Fruit fly (Drosophila melanogaster) whole organism, embryonic: ENCODE data around the gene Rpt6.
A peak's percentile ranks its signal among the peaks of the same experiment; 100 is the strongest.

Source experiments
- Antp ChIP-seq: fragments of 200-800 bp; sonication (Bioruptor generic); optimal IDR thresholded peaks from 3 replicates; lab custom pipeline; 2016; ENCODE audit warnings: missing biosample characterization, missing genetic modification characterization
- Asciz ChIP-seq: fragments of 200-800 bp; sonication (Bioruptor generic); optimal IDR thresholded peaks from 2 replicates; lab custom pipeline; 2017; ENCODE audit warnings: missing biosample characterization, mild to moderate bottlenecking, missing genetic modification characterization, missing genetic modification reagents
- CG10147 ChIP-seq: fragments of 200-800 bp; sonication (Bioruptor generic); optimal IDR thresholded peaks from 2 replicates; lab custom pipeline; 2019; ENCODE audit warnings: missing biosample characterization, mild to moderate bottlenecking, missing genetic modification characterization, moderate library complexity
- CG14050 ChIP-seq: fragments of 200-800 bp; sonication (Bioruptor generic); IDR thresholded peaks from 3 replicates; pipeline ENCODE4 v1.3.6; 2022; ENCODE audit warnings: missing biosample characterization, missing genetic modification characterization
- CG14860 ChIP-seq: fragments of 200-800 bp; sonication (Bioruptor generic); IDR thresholded peaks from 3 replicates; pipeline ENCODE4 v1.3.6; 2022; ENCODE audit warnings: missing biosample characterization, missing genetic modification characterization; ENCODE audit not compliant: partially characterized antibody
- CG15696 ChIP-seq: fragments of 200-800 bp; sonication (Bioruptor generic); optimal IDR thresholded peaks from 2 replicates; lab custom pipeline; 2019; ENCODE audit warnings: missing biosample characterization, mild to moderate bottlenecking, missing genetic modification characterization, moderate library complexity
- CG17568 ChIP-seq: fragments of 200-800 bp; sonication (Bioruptor generic); optimal IDR thresholded peaks from 2 replicates; lab custom pipeline; 2018; ENCODE audit warnings: missing biosample characterization, mild to moderate bottlenecking, missing genetic modification characterization, moderate library complexity
- CG18599 ChIP-seq: fragments of 200-800 bp; sonication (Bioruptor generic); optimal IDR thresholded peaks from 3 replicates; lab custom pipeline; 2017; ENCODE audit warnings: missing biosample characterization, missing genetic modification characterization, mild to moderate bottlenecking, moderate library complexity, missing genetic modification reagents
- CG2889 ChIP-seq: fragments of 200-800 bp; sonication (Bioruptor generic); IDR thresholded peaks from 3 replicates; pipeline ENCODE4 v1.3.6; 2022; ENCODE audit warnings: missing biosample characterization, missing genetic modification characterization
- CG4617 ChIP-seq: fragments of 200-800 bp; sonication (Bioruptor generic); optimal IDR thresholded peaks from 3 replicates; lab custom pipeline; 2016; ENCODE audit warnings: missing biosample characterization, missing genetic modification characterization, borderline replicate concordance
- CG5180 ChIP-seq: fragments of 200-800 bp; sonication (Bioruptor generic); optimal IDR thresholded peaks from 3 replicates; lab custom pipeline; 2017; ENCODE audit warnings: missing biosample characterization, missing genetic modification characterization, mild to moderate bottlenecking, moderate library complexity, missing genetic modification reagents
- CG6813 ChIP-seq: fragments of 200-800 bp; sonication (Bioruptor generic); optimal IDR thresholded peaks from 2 replicates; lab custom pipeline; 2017; ENCODE audit warnings: missing biosample characterization, missing genetic modification characterization, mild to moderate bottlenecking, moderate library complexity, missing genetic modification reagents
- CG8388 ChIP-seq: fragments of 200-800 bp; sonication (Bioruptor generic); optimal IDR thresholded peaks from 2 replicates; lab custom pipeline; 2019; ENCODE audit warnings: missing biosample characterization, mild to moderate bottlenecking, missing genetic modification characterization, moderate library complexity
- CG9609 ChIP-seq: fragments of 200-800 bp; sonication (Bioruptor generic); optimal IDR thresholded peaks from 3 replicates; lab custom pipeline; 2016; ENCODE audit warnings: missing biosample characterization, missing genetic modification characterization
- CTCF ChIP-seq: fragments of 200-800 bp; sonication (Bioruptor generic); optimal IDR thresholded peaks from 2 replicates; lab custom pipeline; 2017; ENCODE audit warnings: missing biosample characterization, mild to moderate bottlenecking, missing genetic modification characterization, moderate library complexity
- CkIIα-i1 ChIP-seq: fragments of 200-800 bp; sonication (Bioruptor generic); IDR thresholded peaks from 2 replicates; pipeline ENCODE4 v1.3.6; 2022; ENCODE audit warnings: missing biosample characterization, missing genetic modification characterization
- D19B ChIP-seq: fragments of 200-800 bp; sonication (Bioruptor generic); optimal IDR thresholded peaks from 2 replicates; lab custom pipeline; 2017; ENCODE audit warnings: missing biosample characterization, mild to moderate bottlenecking, missing genetic modification characterization
- Deaf1 ChIP-seq: fragments of 200-800 bp; optimal IDR thresholded peaks from 3 replicates; lab custom pipeline; 2019; ENCODE audit warnings: missing biosample characterization, mild to moderate bottlenecking, missing genetic modification characterization, moderate library complexity
- E2f1 ChIP-seq: fragments of 200-800 bp; sonication (Bioruptor generic); IDR thresholded peaks from 2 replicates; pipeline ENCODE4 v1.3.6; 2022; ENCODE audit warnings: missing biosample characterization, missing genetic modification characterization
- Eip74EF ChIP-seq, 2 experiments: fragments of 200-800 bp in 1 of 2; fragments of >200 bp in 1 of 2; sonication (Bioruptor generic) in 1 of 2; optimal IDR thresholded peaks; 2 replicates each; lab custom pipeline; 2017 to 2019; ENCODE audit warnings: missing biosample characterization in 2 of 2, missing genetic modification characterization in 2 of 2, mild to moderate bottlenecking in 1 of 2, moderate library complexity in 1 of 2
- Ets97D ChIP-seq: fragments of 200-800 bp; sonication (Bioruptor generic); optimal IDR thresholded peaks from 3 replicates; lab custom pipeline; 2016; ENCODE audit warnings: missing biosample characterization, missing genetic modification characterization
- H2.0 ChIP-seq: fragments of 200-800 bp; sonication (Bioruptor generic); IDR thresholded peaks from 2 replicates; pipeline ENCODE4 v1.3.6; 2022; ENCODE audit warnings: missing biosample characterization, missing genetic modification characterization
- HLH3B ChIP-seq: fragments of 200-800 bp; sonication (Bioruptor generic); IDR thresholded peaks from 2 replicates; pipeline ENCODE4 v1.3.6; 2022; ENCODE audit warnings: missing biosample characterization, missing genetic modification characterization
- Hr51 ChIP-seq, 2 experiments: fragments of 200-800 bp; sonication (Bioruptor generic); optimal IDR thresholded peaks; 2 replicates in 1 of 2; 3 replicates in 1 of 2; lab custom pipeline; 2016 to 2018; ENCODE audit warnings: missing biosample characterization in 2 of 2, missing genetic modification characterization in 2 of 2, mild to moderate bottlenecking in 1 of 2, moderate library complexity in 1 of 2
- Hr78 ChIP-seq, 2 experiments: fragments of 200-800 bp in 1 of 2; fragments of >200 bp in 1 of 2; sonication (Bioruptor generic) in 1 of 2; optimal IDR thresholded peaks; 2 replicates each; lab custom pipeline; 2017 to 2019; ENCODE audit warnings: missing biosample characterization in 2 of 2, missing genetic modification characterization in 2 of 2, mild to moderate bottlenecking in 1 of 2, moderate library complexity in 1 of 2
- NfI ChIP-seq: fragments of 200-800 bp; sonication (Bioruptor generic); optimal IDR thresholded peaks from 3 replicates; lab custom pipeline; 2018; ENCODE audit warnings: missing biosample characterization, mild to moderate bottlenecking, missing genetic modification characterization, moderate library complexity
- Pdp1 ChIP-seq, 2 experiments: fragments of 200-800 bp; sonication (Bioruptor generic); optimal IDR thresholded peaks; 3 replicates each; lab custom pipeline; 2016; ENCODE audit warnings: missing biosample characterization in 2 of 2, missing genetic modification characterization in 2 of 2, mild to moderate bottlenecking in 1 of 2, moderate library complexity in 1 of 2
- Side ChIP-seq: fragments of 200-800 bp; sonication (Bioruptor generic); optimal IDR thresholded peaks from 2 replicates; lab custom pipeline; 2016; ENCODE audit warnings: missing biosample characterization, missing genetic modification characterization
- Sox102F ChIP-seq: fragments of 200-800 bp; sonication (Bioruptor generic); optimal IDR thresholded peaks from 2 replicates; lab custom pipeline; 2018; ENCODE audit warnings: missing biosample characterization, mild to moderate bottlenecking, missing genetic modification characterization, moderate library complexity
- Taf1 ChIP-seq: fragments of 200-800 bp; sonication (Bioruptor generic); IDR thresholded peaks from 2 replicates; pipeline ENCODE4 v1.3.6; 2022; ENCODE audit warnings: missing biosample characterization, missing genetic modification characterization
- Xbp1 ChIP-seq: fragments of 200-800 bp; sonication (Bioruptor generic); optimal IDR thresholded peaks from 3 replicates; lab custom pipeline; 2016; ENCODE audit warnings: missing biosample characterization, mild to moderate bottlenecking, missing genetic modification characterization
- ab ChIP-seq: fragments of 200-800 bp; sonication (Bioruptor generic); optimal IDR thresholded peaks from 2 replicates; lab custom pipeline; 2016; ENCODE audit warnings: missing biosample characterization, missing genetic modification characterization
- bbx ChIP-seq: fragments of 200-800 bp; sonication (Bioruptor generic); IDR thresholded peaks from 2 replicates; pipeline ENCODE4 v1.3.6; 2022; ENCODE audit warnings: missing biosample characterization, missing genetic modification characterization; ENCODE audit not compliant: partially characterized antibody
- bcd ChIP-seq: fragments of 200-800 bp; sonication (Bioruptor generic); optimal IDR thresholded peaks from 2 replicates; lab custom pipeline; 2017; ENCODE audit warnings: missing biosample characterization, mild to moderate bottlenecking, missing genetic modification characterization
- caup ChIP-seq: fragments of 200-800 bp; sonication (Bioruptor generic); optimal IDR thresholded peaks from 3 replicates; lab custom pipeline; 2017; ENCODE audit warnings: missing biosample characterization, mild to moderate bottlenecking, missing genetic modification characterization, moderate library complexity; ENCODE audit not compliant: severe bottlenecking
- ci ChIP-seq: fragments of 200-800 bp; sonication (Bioruptor generic); IDR thresholded peaks from 3 replicates; pipeline ENCODE4 v1.3.6; 2022; ENCODE audit warnings: missing biosample characterization, missing genetic modification characterization
- danr ChIP-seq: fragments of 200-800 bp; sonication (Bioruptor generic); IDR thresholded peaks from 2 replicates; pipeline ENCODE4 v1.3.6; 2022; ENCODE audit warnings: missing biosample characterization, missing genetic modification characterization
- dimm ChIP-seq: fragments of 200-800 bp; sonication (Bioruptor generic); IDR thresholded peaks from 2 replicates; pipeline ENCODE4 v1.3.6; 2022; ENCODE audit warnings: missing biosample characterization, missing genetic modification characterization
- eyg ChIP-seq: fragments of 200-800 bp; sonication (Bioruptor generic); optimal IDR thresholded peaks from 3 replicates; lab custom pipeline; 2016; ENCODE audit warnings: missing biosample characterization, missing genetic modification characterization
- hb ChIP-seq: fragments of 200-800 bp; sonication (Bioruptor generic); IDR thresholded peaks from 3 replicates; pipeline ENCODE4 v1.3.6; 2022; ENCODE audit warnings: missing biosample characterization, missing genetic modification characterization; ENCODE audit not compliant: partially characterized antibody
- hbn ChIP-seq: fragments of 200-800 bp; sonication (Bioruptor generic); IDR thresholded peaks from 2 replicates; pipeline ENCODE4 v1.3.6; 2022; ENCODE audit warnings: missing biosample characterization, missing genetic modification characterization; ENCODE audit not compliant: partially characterized antibody
- her ChIP-seq: fragments of 200-800 bp; sonication (Bioruptor generic); optimal IDR thresholded peaks from 2 replicates; lab custom pipeline; 2016; ENCODE audit warnings: missing biosample characterization, missing genetic modification characterization
- nerfin-1 ChIP-seq: fragments of 200-800 bp; sonication (Bioruptor generic); optimal IDR thresholded peaks from 3 replicates; lab custom pipeline; 2019; ENCODE audit warnings: missing biosample characterization, mild to moderate bottlenecking, missing genetic modification characterization, moderate library complexity
- nom ChIP-seq: fragments of 200-800 bp; sonication (Bioruptor generic); optimal IDR thresholded peaks from 2 replicates; lab custom pipeline; 2017; ENCODE audit warnings: missing biosample characterization, missing genetic modification characterization, mild to moderate bottlenecking, moderate library complexity, missing genetic modification reagents
- onecut ChIP-seq: fragments of 200-800 bp; sonication (Bioruptor generic); IDR thresholded peaks from 2 replicates; pipeline ENCODE4 v1.3.6; 2022; ENCODE audit warnings: missing biosample characterization, missing genetic modification characterization
- pum ChIP-seq: fragments of 200-800 bp; sonication (Bioruptor generic); optimal IDR thresholded peaks from 2 replicates; lab custom pipeline; 2016; ENCODE audit warnings: missing biosample characterization, missing genetic modification characterization
- sens ChIP-seq: fragments of 200-800 bp; sonication (Bioruptor generic); peaks from one replicate; lab custom pipeline; 2016; ENCODE audit warnings: missing biosample characterization, missing genetic modification characterization
- seq ChIP-seq: fragments of 200-800 bp; sonication (Bioruptor generic); IDR thresholded peaks from 2 replicates; pipeline ENCODE4 v1.3.6; 2022; ENCODE audit warnings: missing biosample characterization, missing genetic modification characterization
- yki ChIP-seq: fragments of >200 bp; optimal IDR thresholded peaks from 3 replicates; lab custom pipeline; 2018

Gene Rpt6

DNA sequence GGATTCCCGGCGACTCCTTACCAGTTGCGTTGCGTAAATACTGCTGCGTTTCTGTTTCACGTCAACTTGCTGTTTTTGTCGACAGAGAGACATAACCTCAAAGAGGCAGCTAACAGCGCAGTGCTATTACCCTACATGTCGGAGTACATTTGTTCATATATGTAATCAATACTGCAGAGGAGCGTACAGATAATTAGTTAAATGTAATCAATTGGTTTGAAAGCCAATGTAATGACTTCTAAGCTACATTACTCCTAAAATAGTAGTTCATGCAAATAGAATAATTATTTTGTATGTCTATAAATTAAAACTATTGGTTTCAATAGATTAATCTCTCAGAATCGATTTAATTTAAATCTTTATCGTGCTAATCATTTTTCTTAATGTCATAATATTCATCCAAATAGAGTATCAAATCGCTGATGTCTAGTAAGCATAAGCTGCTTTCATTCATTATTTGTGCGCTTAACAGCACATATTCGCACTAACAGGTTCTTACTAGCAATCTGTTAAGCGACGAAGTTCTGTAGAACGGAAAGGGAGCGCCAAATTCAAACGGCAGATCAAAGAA lies 3.4 kb downstream of the Rpt6 start, which contains the start of the genes SLIRP1 and anox (continued):
- TF ChIP-seq CkIIα-i1 (GFP tag; lab: Robert Waterston, UW) (no peak), seq (GFP tag; lab: Robert Waterston, UW) (peak; percentile 74), CG17568 (GFP tag; lab: Kevin White, UChicago) (no peak), eyg (GFP tag; lab: Kevin White, UChicago) (peak; percentile 40), E2f1 (peak; percentile 85), CG4617 (GFP tag; lab: Kevin White, UChicago) (peak; percentile 55), ab (GFP tag; lab: Kevin White, UChicago) (no peak), CG10147 (GFP tag; lab: Kevin White, UChicago) (peak; percentile 92), CG9609 (peak; percentile 72), CG5180 (peak; percentile 63), bcd (peak; percentile 90), Xbp1 (GFP tag; lab: Kevin White, UChicago) (peak; percentile 88), Hr51 (GFP tag; optimal IDR thresholded peaks at IDR 0.05; lab: Kevin White, UChicago) (peak; percentile 39 to 92), Eip74EF (GFP tag; optimal IDR thresholded peaks at IDR 0.05; lab: Kevin White, UChicago) (peak in 1 of 2 experiments; percentile 86), Ets97D (peak; percentile 35), CG6813 (GFP tag; lab: Kevin White, UChicago) (peak; percentile 70), H2.0 (peak; percentile 58; the same call in 1 of the 2 replicates), Asciz (GFP tag; lab: Kevin White, UChicago) (no peak), nom (GFP tag; lab: Kevin White, UChicago) (peak; percentile 75), onecut (GFP tag; lab: Robert Waterston, UW) (peak; percentile 60), CG8388 (GFP tag; lab: Kevin White, UChicago) (peak; percentile 86), Sox102F (GFP tag; lab: Kevin White, UChicago) (peak; percentile 89), CG14050 (peak; percentile 60; the same call in 2 of the 3 replicates), hbn (GFP tag; lab: Robert Waterston, UW) (no peak), sens (GFP tag; lab: Kevin White, UChicago) (peak; percentile 97), pum (GFP tag; lab: Kevin White, UChicago) (peak; percentile 71), Deaf1 (peak; percentile 74), caup (peak; percentile 85), her (GFP tag; lab: Kevin White, UChicago) (peak; percentile 64), HLH3B (GFP tag; lab: Robert Waterston, UW) (peak; percentile 73), Hr78 (GFP tag; optimal IDR thresholded peaks at IDR 0.05; lab: Kevin White, UChicago) (peak in 1 of 2 experiments; percentile 59), Side (peak; percentile 69), yki (lab: Kevin White, UChicago) (no peak), NfI (GFP tag; lab: Kevin White, UChicago) (peak; percentile 85), CG18599 (peak; percentile 89), nerfin-1 (tag; lab: Kevin White, UChicago) (peak; percentile 82), Antp (GFP tag; lab: Kevin White, UChicago) (peak; percentile 65), CG2889 (GFP tag; lab: Robert Waterston, UW) (peak; percentile 74; the same call in 2 of the 3 replicates), dimm (GFP tag; lab: Robert Waterston, UW) (peak; percentile 38; the same call in 1 of the 2 replicates), Taf1 (GFP tag; lab: Robert Waterston, UW) (peak; percentile 64; the same call in 1 of the 2 replicates), D19B (GFP tag; lab: Kevin White, UChicago) (peak; percentile 81), hb (GFP tag; lab: Robert Waterston, UW) (no peak), danr (GFP tag; lab: Robert Waterston, UW) (peak; percentile 65), Pdp1 (GFP tag; optimal IDR thresholded peaks at IDR 0.05; lab: Kevin White, UChicago) (peak; percentile 82 to 97), bbx (GFP tag; lab: Robert Waterston, UW) (no peak), CG14860 (GFP tag; lab: Robert Waterston, UW) (no peak), CG15696 (peak; percentile 68), CTCF (GFP tag; lab: Kevin White, UChicago) (peak; percentile 36), ci (GFP tag; lab: Robert Waterston, UW) (peak; percentile 63; the same call in 2 of the 3 replicates)
